Worm (Caenorhabditis elegans): Measurements from ENCODE around the gene sma-3.

sma-3 gene

DNA sequence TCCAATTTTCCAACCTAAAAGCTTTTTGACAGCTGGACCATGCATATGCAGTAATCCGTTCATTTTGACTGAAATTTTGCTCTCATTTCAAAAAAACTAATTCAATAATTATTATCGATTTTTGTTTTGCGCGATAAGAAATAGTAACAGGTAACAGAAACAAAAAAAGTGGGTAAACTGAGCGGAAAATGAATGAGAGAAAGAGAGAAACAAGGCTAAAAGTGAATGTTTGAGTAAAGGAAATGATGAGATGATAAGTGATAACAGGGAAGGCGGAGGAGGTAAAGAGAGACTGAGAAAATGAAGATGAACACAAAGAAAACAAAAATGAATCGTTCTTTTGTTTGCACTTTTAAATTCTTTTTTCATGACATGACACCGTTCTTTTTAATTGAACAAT lies at the start of gene sma-3:
TSS of gene sma-3 (minus strand) at position 68 of the 400 bp plus-strand sequence.
- TF ChIP-seq mbf-1 (tag; optimal IDR thresholded peaks at IDR 0.05) (no peak), blmp-1 (tag; optimal IDR thresholded peaks at IDR 0.05; ENCODE audit: insufficient read depth) (peak; percentile 86), lsy-2 (tag; optimal IDR thresholded peaks at IDR 0.05) (peak in 1 of 2 experiments; percentile 5), nhr-129 (tag; optimal IDR thresholded peaks at IDR 0.05) (peak; percentile 1), sma-9 (GFP tag; optimal IDR thresholded peaks at IDR 0.05) (peak; percentile 12), sma-9 (tag; optimal IDR thresholded peaks at IDR 0.05) (no peak), crh-2 (tag; optimal IDR thresholded peaks at IDR 0.05) (peak; percentile 19), gmeb-1 (tag; optimal IDR thresholded peaks at IDR 0.05) (peak; percentile 12), fos-1 (tag; optimal IDR thresholded peaks at IDR 0.05) (peak; percentile 92), nhr-77 (tag; optimal IDR thresholded peaks at IDR 0.05) (no peak), nhr-11 (tag; optimal IDR thresholded peaks at IDR 0.05) (no peak), C34F6.9 (tag; optimal IDR thresholded peaks at IDR 0.05) (peak; percentile 49)

DNA sequence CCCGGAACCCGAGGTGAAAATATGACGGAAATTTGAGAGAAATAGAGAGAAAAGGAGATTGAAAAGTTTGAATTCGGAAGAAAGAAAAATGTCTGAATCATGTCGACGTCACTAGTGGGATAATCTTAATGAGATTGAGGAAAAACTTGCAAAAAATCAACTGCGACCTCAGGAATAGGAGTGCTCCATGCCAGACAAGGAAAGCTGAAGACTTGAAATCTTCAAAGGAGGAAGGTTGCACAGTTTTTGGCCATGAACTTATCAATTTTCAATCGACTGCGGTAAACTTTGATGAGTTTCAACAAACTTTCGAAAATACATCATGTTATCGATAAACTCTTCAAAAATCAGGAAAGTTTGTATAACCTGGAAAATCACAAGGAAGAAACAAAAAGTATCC lies 48.6 kb upstream of the sma-3 start, which contains the start of gene pdf-1:
TSS of gene pdf-1 (minus strand) at position 101 of the 400 bp plus-strand sequence.
- TF ChIP-seq mbf-1 (tag; optimal IDR thresholded peaks at IDR 0.05) (no peak), F13H6.1 (tag; optimal IDR thresholded peaks at IDR 0.05) (no peak), nhr-129 (tag; optimal IDR thresholded peaks at IDR 0.05) (no peak), nhr-25 (tag; optimal IDR thresholded peaks at IDR 0.05) (no peak), unc-55 (GFP tag; optimal IDR thresholded peaks at IDR 0.05) (no peak), lin-39 (tag; optimal IDR thresholded peaks at IDR 0.05) (no peak), lin-11 (tag; optimal IDR thresholded peaks at IDR 0.05) (no peak), dmd-4 (tag; optimal IDR thresholded peaks at IDR 0.05) (no peak), aly-2 (tag; optimal IDR thresholded peaks at IDR 0.05) (no peak), nhr-11 (tag; optimal IDR thresholded peaks at IDR 0.05) (no peak), nhr-10 (tag; optimal IDR thresholded peaks at IDR 0.05) (no peak), nhr-21 (tag; optimal IDR thresholded peaks at IDR 0.05) (no peak), nhr-12 (tag; optimal IDR thresholded peaks at IDR 0.05) (no peak), elt-3 (tag; optimal IDR thresholded peaks at IDR 0.05) (no peak), mab-5 (tag; optimal IDR thresholded peaks at IDR 0.05) (no peak), alr-1 (tag; optimal IDR thresholded peaks at IDR 0.05) (no peak), R02D3.7 (tag; optimal IDR thresholded peaks at IDR 0.05) (no peak)

- TF ChIP-seq snpc-4 (tag; optimal IDR thresholded peaks at IDR 0.05): no peak
- TF ChIP-seq nhr-25 (tag; optimal IDR thresholded peaks at IDR 0.05): no peak
- no peak for TF ChIP-seq ama-1 (optimal IDR thresholded peaks at IDR 0.05)
- no peak for TF ChIP-seq ztf-4 (tag; optimal IDR thresholded peaks at IDR 0.05)
- no peak for TF ChIP-seq nhr-237 (tag; optimal IDR thresholded peaks at IDR 0.05)
- no peak for TF ChIP-seq nhr-10 (tag; optimal IDR thresholded peaks at IDR 0.05)
- no peak for TF ChIP-seq sma-3 (GFP tag; optimal IDR thresholded peaks at IDR 0.05)
- no peak for TF ChIP-seq crh-2 (tag; optimal IDR thresholded peaks at IDR 0.05)
- no peak for TF ChIP-seq F13H6.1 (tag; optimal IDR thresholded peaks at IDR 0.05)
- TF ChIP-seq lin-39 (tag; optimal IDR thresholded peaks at IDR 0.05): no peak
- no peak for TF ChIP-seq gmeb-1 (tag; optimal IDR thresholded peaks at IDR 0.05)
- no peak for TF ChIP-seq mbf-1 (tag; optimal IDR thresholded peaks at IDR 0.05)
- TF ChIP-seq peb-1 (tag; optimal IDR thresholded peaks at IDR 0.05): no peak
- no peak for TF ChIP-seq sma-9 (GFP tag; optimal IDR thresholded peaks at IDR 0.05)
- TF ChIP-seq sma-9 (tag; optimal IDR thresholded peaks at IDR 0.05): no peak
Observed at ce11 chrIII:6906409-6906808, 42.6 kb upstream of the sma-3 start, which contains the start of gene T07E3.2. T07E3.2 (plus strand) TSS chrIII:6906709.

ce11 chrIII:6904468-6904867 lies 40.7 kb upstream of the sma-3 start:
- TF ChIP-seq unc-55 (GFP tag; optimal IDR thresholded peaks at IDR 0.05): no peak
- TF ChIP-seq C34F6.9 (tag; optimal IDR thresholded peaks at IDR 0.05): no peak
- no peak for TF ChIP-seq R02D3.7 (tag; optimal IDR thresholded peaks at IDR 0.05)
- TF ChIP-seq lsy-2 (tag; optimal IDR thresholded peaks at IDR 0.05): peak in 1 of 2 experiments; percentile 26
- TF ChIP-seq elt-3 (tag; optimal IDR thresholded peaks at IDR 0.05): no peak
- no peak for TF ChIP-seq nhr-21 (tag; optimal IDR thresholded peaks at IDR 0.05)
- no peak for TF ChIP-seq skn-1 (tag; optimal IDR thresholded peaks at IDR 0.05)
- TF ChIP-seq sma-3 (GFP tag; optimal IDR thresholded peaks at IDR 0.05): no peak

ce11 chrIII:6903056-6903977 lies 39.5 kb upstream of the sma-3 start, which contains the start of the genes brc-2 and T07E3.3:
brc-2 (minus strand) TSS chrIII:6903106.
T07E3.3 (plus strand) TSS chrIII:6903877.
- TF ChIP-seq nhr-129 (tag; optimal IDR thresholded peaks at IDR 0.05): peak; percentile 2
- peak; percentile 2 for TF ChIP-seq sma-9 (GFP tag; optimal IDR thresholded peaks at IDR 0.05)
- TF ChIP-seq sma-9 (tag; optimal IDR thresholded peaks at IDR 0.05): no peak
- no peak for TF ChIP-seq unc-62 (GFP tag; optimal IDR thresholded peaks at IDR 0.05)
- TF ChIP-seq C34F6.9 (tag; optimal IDR thresholded peaks at IDR 0.05): peak; percentile 52
- peak; percentile 13 for TF ChIP-seq unc-55 (GFP tag; optimal IDR thresholded peaks at IDR 0.05)
- TF ChIP-seq lsy-2 (tag; optimal IDR thresholded peaks at IDR 0.05): peak in 1 of 2 experiments; percentile 11
- TF ChIP-seq fos-1 (tag; optimal IDR thresholded peaks at IDR 0.05): peak; percentile 65
- TF ChIP-seq crh-2 (tag; optimal IDR thresholded peaks at IDR 0.05): no peak

All from whole organism, L2 larva.